Worm (Caenorhabditis elegans): Measurements from ENCODE around the gene ciao-2B.

Gene ciao-2B

ce11 chrIII:13455816-13456215 lies 16.5 kb upstream of the ciao-2B start (continued):
- TF ChIP-seq snpc-4 (tag; optimal IDR thresholded peaks at IDR 0.05) = no peak
- TF ChIP-seq gmeb-1 (tag; optimal IDR thresholded peaks at IDR 0.05) = no peak
- TF ChIP-seq unc-55 (GFP tag; optimal IDR thresholded peaks at IDR 0.05) = peak; percentile 92
- no peak for TF ChIP-seq ZK546.5 (tag; optimal IDR thresholded peaks at IDR 0.05)
- no peak for TF ChIP-seq nhr-6 (tag; optimal IDR thresholded peaks at IDR 0.05)
- no peak for TF ChIP-seq mbf-1 (tag; optimal IDR thresholded peaks at IDR 0.05)
- TF ChIP-seq ztf-1 (GFP tag; conservative IDR thresholded peaks at IDR 0.05) = no peak
- no peak for TF ChIP-seq nhr-12 (tag; optimal IDR thresholded peaks at IDR 0.05)
- peak; percentile 12 for TF ChIP-seq sma-9 (GFP tag; optimal IDR thresholded peaks at IDR 0.05)
- TF ChIP-seq sma-9 (tag; optimal IDR thresholded peaks at IDR 0.05) = no peak
- TF ChIP-seq nhr-23 (tag; optimal IDR thresholded peaks at IDR 0.05) = no peak
- no peak for TF ChIP-seq unc-62 (GFP tag; optimal IDR thresholded peaks at IDR 0.05)

ce11 chrIII:13455207-13455606 lies 15.9 kb upstream of the ciao-2B start, which contains the start of gene cua-1:
Gene cua-1 (minus strand): TSS chrIII:13455307.
- no peak for TF ChIP-seq sma-3 (GFP tag; optimal IDR thresholded peaks at IDR 0.05)
- TF ChIP-seq F13H6.1 (tag; optimal IDR thresholded peaks at IDR 0.05) = no peak
- no peak for TF ChIP-seq mbf-1 (tag; optimal IDR thresholded peaks at IDR 0.05)
- no peak for TF ChIP-seq lin-39 (tag; optimal IDR thresholded peaks at IDR 0.05)
- TF ChIP-seq ztf-1 (GFP tag; conservative IDR thresholded peaks at IDR 0.05) = no peak
- TF ChIP-seq unc-39 (tag; optimal IDR thresholded peaks at IDR 0.05) = no peak
- TF ChIP-seq peb-1 (tag; optimal IDR thresholded peaks at IDR 0.05) = no peak
- TF ChIP-seq unc-55 (GFP tag; optimal IDR thresholded peaks at IDR 0.05) = no peak
- TF ChIP-seq ama-1 (optimal IDR thresholded peaks at IDR 0.05) = no peak
- TF ChIP-seq crh-2 (tag; optimal IDR thresholded peaks at IDR 0.05) = no peak
- no peak for TF ChIP-seq ZK546.5 (tag; optimal IDR thresholded peaks at IDR 0.05)
- no peak for TF ChIP-seq dmd-4 (tag; optimal IDR thresholded peaks at IDR 0.05)
- TF ChIP-seq unc-62 (GFP tag; optimal IDR thresholded peaks at IDR 0.05) = no peak
- TF ChIP-seq nhr-11 (tag; optimal IDR thresholded peaks at IDR 0.05) = no peak
- no peak for TF ChIP-seq Y55F3AM.14 (GFP tag; optimal IDR thresholded peaks at IDR 0.05)
- no peak for TF ChIP-seq sem-4 (tag; optimal IDR thresholded peaks at IDR 0.05)
- no peak for TF ChIP-seq gmeb-1 (tag; optimal IDR thresholded peaks at IDR 0.05)
- no peak for TF ChIP-seq nhr-23 (tag; optimal IDR thresholded peaks at IDR 0.05)

- TF ChIP-seq mbf-1 (tag; optimal IDR thresholded peaks at IDR 0.05) = no peak
- no peak for TF ChIP-seq unc-39 (tag; optimal IDR thresholded peaks at IDR 0.05)
- TF ChIP-seq mdl-1 (tag; optimal IDR thresholded peaks at IDR 0.05) = no peak
- TF ChIP-seq fos-1 (tag; optimal IDR thresholded peaks at IDR 0.05) = peak; percentile 31
Observed at ce11 chrIII:13452824-13453223, 13.5 kb upstream of the ciao-2B start.

- TF ChIP-seq nhr-10 (tag; optimal IDR thresholded peaks at IDR 0.05) (no peak), blmp-1 (tag; optimal IDR thresholded peaks at IDR 0.05; ENCODE audit: insufficient read depth) (no peak), sma-9 (GFP tag; optimal IDR thresholded peaks at IDR 0.05) (no peak), sma-9 (tag; optimal IDR thresholded peaks at IDR 0.05) (no peak), peb-1 (tag; optimal IDR thresholded peaks at IDR 0.05) (no peak), nhr-6 (tag; optimal IDR thresholded peaks at IDR 0.05) (no peak), snpc-4 (tag; optimal IDR thresholded peaks at IDR 0.05) (no peak), mbf-1 (tag; optimal IDR thresholded peaks at IDR 0.05) (no peak), aly-2 (tag; optimal IDR thresholded peaks at IDR 0.05) (no peak), elt-1 (tag; optimal IDR thresholded peaks at IDR 0.05) (no peak), zag-1 (tag; optimal IDR thresholded peaks at IDR 0.05) (no peak), alr-1 (tag; optimal IDR thresholded peaks at IDR 0.05) (no peak)
Observed at ce11 chrIII:13436843-13437242, 2.5 kb downstream of the ciao-2B start, which contains the start of gene F45G2.9. Gene F45G2.9 (minus strand): TSS chrIII:13436943.

ce11 chrIII:13435570-13435969 lies 3.8 kb downstream of the ciao-2B start, which contains the start of gene F45G2.8:
Gene F45G2.8 (minus strand): TSS chrIII:13435670.
- no peak for TF ChIP-seq skn-1 (tag; optimal IDR thresholded peaks at IDR 0.05)
- no peak for TF ChIP-seq ceh-16 (tag; optimal IDR thresholded peaks at IDR 0.05)
- TF ChIP-seq lin-39 (tag; optimal IDR thresholded peaks at IDR 0.05) = no peak
- no peak for TF ChIP-seq sem-4 (tag; optimal IDR thresholded peaks at IDR 0.05)
- TF ChIP-seq dmd-4 (tag; optimal IDR thresholded peaks at IDR 0.05) = no peak
- TF ChIP-seq sma-9 (GFP tag; optimal IDR thresholded peaks at IDR 0.05) = no peak
- no peak for TF ChIP-seq sma-9 (tag; optimal IDR thresholded peaks at IDR 0.05)
- no peak for TF ChIP-seq nhr-129 (tag; optimal IDR thresholded peaks at IDR 0.05)
- TF ChIP-seq nhr-12 (tag; optimal IDR thresholded peaks at IDR 0.05) = no peak

Measured in whole organism, L2 larva.